Fruit fly (Drosophila melanogaster) whole organism, adult: Measurements from ENCODE around the gene CG31467.

Source experiments
- CG14711 ChIP-seq: fragments of 200-800 bp; sonication (Bioruptor generic); optimal IDR thresholded peaks from 2 replicates; lab custom pipeline; 2018; ENCODE audit warnings: missing biosample characterization, mild to moderate bottlenecking, missing genetic modification characterization, moderate library complexity
- CG1620 ChIP-seq: fragments of 200-800 bp; sonication (Bioruptor generic); optimal IDR thresholded peaks from 2 replicates; lab custom pipeline; 2016; ENCODE audit warnings: missing biosample characterization, missing genetic modification characterization
- CG5204 ChIP-seq: fragments of 200-800 bp; sonication (Bioruptor generic); optimal IDR thresholded peaks from 2 replicates; lab custom pipeline; 2016; ENCODE audit warnings: missing biosample characterization, missing genetic modification characterization
- CG7101 ChIP-seq: fragments of 200-800 bp; sonication (Bioruptor generic); optimal IDR thresholded peaks from 2 replicates; lab custom pipeline; 2018; ENCODE audit warnings: missing biosample characterization, mild to moderate bottlenecking, missing genetic modification characterization, moderate library complexity
- Hr96 ChIP-seq: fragments of 200-800 bp; sonication (Bioruptor generic); optimal IDR thresholded peaks from 2 replicates; lab custom pipeline; 2016; ENCODE audit warnings: missing biosample characterization, missing genetic modification characterization
- Mnt ChIP-seq: fragments of 200-800 bp; sonication (Bioruptor generic); optimal IDR thresholded peaks from 2 replicates; lab custom pipeline; 2016; ENCODE audit warnings: missing biosample characterization, mild to moderate bottlenecking, missing genetic modification characterization
- bab1 ChIP-seq: fragments of 200-800 bp; sonication (Bioruptor generic); optimal IDR thresholded peaks from 3 replicates; lab custom pipeline; 2019; ENCODE audit warnings: missing biosample characterization, mild to moderate bottlenecking, missing genetic modification characterization, moderate library complexity
- cic ChIP-seq: fragments of 200-800 bp; sonication (Bioruptor generic); optimal IDR thresholded peaks from 2 replicates; lab custom pipeline; 2017; ENCODE audit warnings: missing biosample characterization, mild to moderate bottlenecking, missing genetic modification characterization, moderate library complexity
- cnc ChIP-seq, 2 experiments: fragments of >200 bp; optimal IDR thresholded peaks; 2 replicates each; lab custom pipeline; 2017
- kay ChIP-seq: fragments of 200-800 bp; sonication (Bioruptor generic); peaks from one replicate; lab custom pipeline; 2016; ENCODE audit warnings: missing biosample characterization, missing genetic modification characterization, borderline replicate concordance
- ovo ChIP-seq: fragments of 200-800 bp; sonication (Bioruptor generic); optimal IDR thresholded peaks from 2 replicates; lab custom pipeline; 2016; ENCODE audit warnings: missing biosample characterization, missing genetic modification characterization
- pad ChIP-seq: fragments of 200-800 bp; sonication (Bioruptor generic); optimal IDR thresholded peaks from 3 replicates; lab custom pipeline; 2017; ENCODE audit warnings: missing biosample characterization, missing genetic modification characterization, mild to moderate bottlenecking, moderate library complexity, missing genetic modification reagents
- tj ChIP-seq: fragments of 200-800 bp; sonication (Bioruptor generic); optimal IDR thresholded peaks from 3 replicates; lab custom pipeline; 2017; ENCODE audit warnings: missing biosample characterization, mild to moderate bottlenecking, missing genetic modification characterization, moderate library complexity

- TF ChIP-seq CG5204 (GFP tag; lab: Kevin White, UChicago) (no peak), CG7101 (tag; lab: Kevin White, UChicago) (no peak), Mnt (no peak), bab1 (no peak), kay (GFP tag; lab: Kevin White, UChicago) (no peak), tj (GFP tag; lab: Kevin White, UChicago) (no peak), cnc (optimal IDR thresholded peaks at IDR 0.05; lab: Kevin White, UChicago) (no peak), Hr96 (GFP tag; lab: Kevin White, UChicago) (no peak), ovo (GFP tag; lab: Kevin White, UChicago) (no peak), cic (no peak), CG14711 (tag; lab: Kevin White, UChicago) (no peak), CG1620 (no peak), pad (GFP tag; lab: Kevin White, UChicago) (no peak)
Observed at dm6 chr3R:10704975-10705374, 1.7 kb downstream of the CG31467 start, which contains the start of gene CG31391.
